Fruit fly (Drosophila melanogaster) whole organism, embryonic: ENCODE data around the gene PolG2.

Experiments
- CG10565 ChIP-seq: fragments of 200-800 bp; sonication (Bioruptor generic); optimal IDR thresholded peaks from 3 replicates; lab custom pipeline; 2016; ENCODE audit warnings: missing biosample characterization, mild to moderate bottlenecking, missing genetic modification characterization
- CG13296 ChIP-seq: fragments of 200-800 bp; sonication (Bioruptor generic); optimal IDR thresholded peaks from 3 replicates; lab custom pipeline; 2018; ENCODE audit warnings: missing biosample characterization, mild to moderate bottlenecking, missing genetic modification characterization
- CrebB ChIP-seq: fragments of 200-800 bp; sonication (Bioruptor generic); optimal IDR thresholded peaks from 3 replicates; lab custom pipeline; 2018; ENCODE audit warnings: missing biosample characterization, mild to moderate bottlenecking, missing genetic modification characterization
- Doc3 ChIP-seq: fragments of 200-800 bp; sonication (Bioruptor generic); IDR thresholded peaks from 3 replicates; pipeline ENCODE4 v1.3.6; 2022; ENCODE audit warnings: missing biosample characterization, missing genetic modification characterization; ENCODE audit not compliant: partially characterized antibody
- Lim3 ChIP-seq: fragments of 200-800 bp; sonication (Bioruptor generic); IDR thresholded peaks from 2 replicates; pipeline ENCODE4 v1.3.6; 2022; ENCODE audit warnings: missing biosample characterization, missing genetic modification characterization
- NC2β ChIP-seq: fragments of 200-800 bp; sonication (Bioruptor generic); optimal IDR thresholded peaks from 2 replicates; lab custom pipeline; 2016; ENCODE audit warnings: missing biosample characterization, missing genetic modification characterization
- Rfx ChIP-seq: fragments of 200-800 bp; sonication (Bioruptor generic); IDR thresholded peaks from 2 replicates; pipeline ENCODE4 v1.3.6; 2022; ENCODE audit warnings: missing biosample characterization, missing genetic modification characterization
- ap ChIP-seq: fragments of 200-800 bp; sonication (Bioruptor generic); IDR thresholded peaks from 2 replicates; pipeline ENCODE4 v1.3.6; 2022; ENCODE audit warnings: missing biosample characterization, missing genetic modification characterization
- cas ChIP-seq: fragments of 200-800 bp; sonication (Bioruptor generic); IDR thresholded peaks from 2 replicates; pipeline ENCODE4 v1.3.6; 2022; ENCODE audit warnings: missing biosample characterization, missing genetic modification characterization
- dmrt99B ChIP-seq: fragments of 200-800 bp; sonication (Bioruptor generic); optimal IDR thresholded peaks from 2 replicates; lab custom pipeline; 2018; ENCODE audit warnings: missing biosample characterization, mild to moderate bottlenecking, missing genetic modification characterization, moderate library complexity
- kah ChIP-seq: fragments of 200-800 bp; sonication (Bioruptor generic); optimal IDR thresholded peaks from 2 replicates; lab custom pipeline; 2018; ENCODE audit warnings: missing biosample characterization, mild to moderate bottlenecking, missing genetic modification characterization
- sim ChIP-seq: fragments of 200-800 bp; sonication (Bioruptor generic); IDR thresholded peaks from 2 replicates; pipeline ENCODE4 v1.3.6; 2022; ENCODE audit warnings: missing biosample characterization, missing genetic modification characterization
- sqz ChIP-seq: fragments of 200-800 bp; sonication (Bioruptor generic); optimal IDR thresholded peaks from 3 replicates; lab custom pipeline; 2018; ENCODE audit warnings: missing biosample characterization, mild to moderate bottlenecking, missing genetic modification characterization

dm6 chr2L:13869400-13869799 lies 36.5 kb upstream of the PolG2 start:
- no peak for TF ChIP-seq ap
- no peak for TF ChIP-seq CG13296
- no peak for TF ChIP-seq CG10565 (GFP tag; lab: Kevin White, UChicago)
- no peak for TF ChIP-seq Lim3 (GFP tag; lab: Robert Waterston, UW)
- TF ChIP-seq sim = no peak
- no peak for TF ChIP-seq dmrt99B (tag; lab: Kevin White, UChicago)
- no peak for TF ChIP-seq Doc3
- no peak for TF ChIP-seq cas (GFP tag; lab: Robert Waterston, UW)
- TF ChIP-seq NC2β (GFP tag; lab: Kevin White, UChicago) = no peak
- TF ChIP-seq sqz (GFP tag; lab: Kevin White, UChicago) = no peak
- no peak for TF ChIP-seq CrebB (tag; lab: Kevin White, UChicago)
- TF ChIP-seq Rfx = no peak
- no peak for TF ChIP-seq kah (GFP tag; lab: Kevin White, UChicago)
